Worm (Caenorhabditis elegans) whole organism, L3 larva: ENCODE results near the gene nsph-3.2.

Source experiments
- R02D3.7 ChIP-seq: fragments of 150-350 bp; optimal IDR thresholded peaks from 2 replicates; lab custom pipeline; 2014; ENCODE audit warnings: missing biosample characterization, missing genetic modification characterization
- ZK546.5 ChIP-seq: sonication (generic microtip); optimal IDR thresholded peaks from 2 replicates; lab custom pipeline; 2017; ENCODE audit warnings: missing biosample characterization, missing genetic modification characterization
- aly-2 ChIP-seq: fragments of 150-350 bp; optimal IDR thresholded peaks from 2 replicates; lab custom pipeline; 2014; ENCODE audit warnings: missing biosample characterization, missing genetic modification characterization
- ama-1 ChIP-seq: fragments of 150-350 bp; optimal IDR thresholded peaks from 2 replicates; lab custom pipeline; 2018
- ceh-16 ChIP-seq: sonication (generic microtip); optimal IDR thresholded peaks from 2 replicates; lab custom pipeline; 2017; ENCODE audit warnings: missing biosample characterization, missing genetic modification characterization
- ceh-28 ChIP-seq: fragments of 150-350 bp; optimal IDR thresholded peaks from 2 replicates; lab custom pipeline; 2014; ENCODE audit warnings: missing biosample characterization, missing genetic modification reagents, missing genetic modification characterization
- ceh-82 ChIP-seq: fragments of 150-350 bp; optimal IDR thresholded peaks from 2 replicates; lab custom pipeline; 2014; ENCODE audit warnings: missing biosample characterization, missing genetic modification characterization
- ceh-9 ChIP-seq: sonication (generic microtip); optimal IDR thresholded peaks from 2 replicates; lab custom pipeline; 2018; ENCODE audit warnings: missing biosample characterization, missing genetic modification characterization
- daf-12 ChIP-seq: fragments of 150-350 bp; optimal IDR thresholded peaks from 2 replicates; lab custom pipeline; 2014; ENCODE audit warnings: missing biosample characterization, missing genetic modification reagents, missing genetic modification characterization
- egl-27 ChIP-seq: sonication (generic microtip); optimal IDR thresholded peaks from 4 replicates; lab custom pipeline; 2017; ENCODE audit warnings: missing biosample characterization, missing genetic modification reagents, missing genetic modification characterization
- egl-5 ChIP-seq: fragments of 150-350 bp; optimal IDR thresholded peaks from 2 replicates; lab custom pipeline; 2017; ENCODE audit warnings: missing biosample characterization, missing genetic modification reagents, missing genetic modification characterization, inconsistent platforms
- elt-1 ChIP-seq: fragments of 150-350 bp; optimal IDR thresholded peaks from 2 replicates; lab custom pipeline; 2014; ENCODE audit warnings: missing biosample characterization, missing genetic modification characterization
- elt-2 ChIP-seq: sonication (generic microtip); optimal IDR thresholded peaks from 2 replicates; lab custom pipeline; 2016; ENCODE audit warnings: missing genetic modification reagents, mild to moderate bottlenecking, missing genetic modification characterization, missing compliant biosample characterization
- elt-3 ChIP-seq, 3 experiments: fragments of 150-350 bp in 1 of 3; sonication (generic microtip) in 2 of 3; optimal IDR thresholded peaks; 2 replicates in 2 of 3; 4 replicates in 1 of 3; lab custom pipeline; 2014 to 2017; ENCODE audit warnings: missing biosample characterization in 3 of 3, missing genetic modification characterization in 3 of 3
- eor-1 ChIP-seq, 2 experiments: fragments of 150-350 bp; optimal IDR thresholded peaks; 2 replicates each; lab custom pipeline; 2014 to 2018; ENCODE audit warnings: missing biosample characterization in 2 of 2, missing genetic modification characterization in 2 of 2
- fkh-2 ChIP-seq: fragments of 150-350 bp; optimal IDR thresholded peaks from 2 replicates; lab custom pipeline; 2014; ENCODE audit warnings: missing biosample characterization, missing genetic modification reagents, missing genetic modification characterization
- fos-1 ChIP-seq: fragments of 150-350 bp; optimal IDR thresholded peaks from 2 replicates; lab custom pipeline; 2014; ENCODE audit warnings: missing biosample characterization, missing genetic modification characterization
- hmg-11 ChIP-seq: sonication (generic microtip); optimal IDR thresholded peaks from 2 replicates; lab custom pipeline; 2016; ENCODE audit warnings: missing genetic modification characterization, missing compliant biosample characterization
- jun-1 ChIP-seq: fragments of 150-350 bp; optimal IDR thresholded peaks from 2 replicates; lab custom pipeline; 2014; ENCODE audit warnings: missing biosample characterization, missing genetic modification reagents, missing genetic modification characterization
- lin-15B ChIP-seq: fragments of 150-350 bp; optimal IDR thresholded peaks from 2 replicates; lab custom pipeline; 2014; ENCODE audit warnings: missing biosample characterization, missing genetic modification characterization
- lin-39 ChIP-seq: fragments of 150-350 bp; optimal IDR thresholded peaks from 2 replicates; lab custom pipeline; 2018; ENCODE audit warnings: missing biosample characterization, missing genetic modification reagents, missing genetic modification characterization
- lsy-12 ChIP-seq: sonication (generic microtip); optimal IDR thresholded peaks from 2 replicates; lab custom pipeline; 2016; ENCODE audit warnings: mild to moderate bottlenecking, missing genetic modification characterization, missing compliant biosample characterization
- mdl-1 ChIP-seq: fragments of 150-350 bp; optimal IDR thresholded peaks from 2 replicates; lab custom pipeline; 2014; ENCODE audit warnings: missing biosample characterization, missing genetic modification characterization
- mml-1 ChIP-seq: fragments of 150-350 bp; sonication (generic microtip); optimal IDR thresholded peaks from 3 replicates; lab custom pipeline; 2014; ENCODE audit warnings: missing biosample characterization, missing genetic modification characterization
- nfya-1 ChIP-seq: sonication (generic microtip); optimal IDR thresholded peaks from 2 replicates; lab custom pipeline; 2017; ENCODE audit warnings: missing genetic modification characterization, mild to moderate bottlenecking, missing compliant biosample characterization, antibody characterized with exemption, moderate library complexity; ENCODE audit not compliant: insufficient read depth
- nhr-11 ChIP-seq: fragments of 150-350 bp; optimal IDR thresholded peaks from 2 replicates; lab custom pipeline; 2014; ENCODE audit warnings: missing biosample characterization, missing genetic modification characterization
- nhr-12 ChIP-seq: fragments of 150-350 bp; optimal IDR thresholded peaks from 2 replicates; lab custom pipeline; 2014; ENCODE audit warnings: missing biosample characterization, missing genetic modification characterization
- nhr-237 ChIP-seq: fragments of 150-350 bp; optimal IDR thresholded peaks from 2 replicates; lab custom pipeline; 2014; ENCODE audit warnings: missing biosample characterization, missing genetic modification characterization
- nhr-28 ChIP-seq: fragments of 150-350 bp; optimal IDR thresholded peaks from 2 replicates; lab custom pipeline; 2014; ENCODE audit warnings: missing biosample characterization, missing genetic modification characterization
- nhr-43 ChIP-seq: sonication (generic microtip); optimal IDR thresholded peaks from 2 replicates; lab custom pipeline; 2016; ENCODE audit warnings: mild to moderate bottlenecking, missing genetic modification characterization, missing compliant biosample characterization; ENCODE audit not compliant: poor library complexity, severe bottlenecking
- nhr-67 ChIP-seq: fragments of 150-350 bp; optimal IDR thresholded peaks from 2 replicates; lab custom pipeline; 2014; ENCODE audit warnings: missing biosample characterization, missing genetic modification characterization
- nhr-76 ChIP-seq: fragments of 150-350 bp; sonication (generic microtip); optimal IDR thresholded peaks from 5 replicates; lab custom pipeline; 2014; ENCODE audit warnings: missing biosample characterization, missing genetic modification characterization
- nhr-77 ChIP-seq: fragments of 150-350 bp; optimal IDR thresholded peaks from 2 replicates; lab custom pipeline; 2014; ENCODE audit warnings: missing biosample characterization, missing genetic modification characterization
- pha-4 ChIP-seq: fragments of 150-350 bp; optimal IDR thresholded peaks from 2 replicates; lab custom pipeline; 2014; ENCODE audit warnings: missing biosample characterization, missing genetic modification reagents, missing genetic modification characterization
- pqm-1 ChIP-seq: fragments of 150-350 bp; optimal IDR thresholded peaks from 2 replicates; lab custom pipeline; 2017; ENCODE audit warnings: missing biosample characterization, missing genetic modification characterization, inconsistent platforms
- sea-2 ChIP-seq: fragments of 150-350 bp; sonication (generic microtip); optimal IDR thresholded peaks from 4 replicates; lab custom pipeline; 2014; ENCODE audit warnings: missing biosample characterization, missing genetic modification reagents, missing genetic modification characterization
- skn-1 ChIP-seq: fragments of 150-350 bp; optimal IDR thresholded peaks from 2 replicates; lab custom pipeline; 2014; ENCODE audit warnings: missing biosample characterization, missing genetic modification characterization
- snpc-4 ChIP-seq: fragments of 150-350 bp; optimal IDR thresholded peaks from 2 replicates; lab custom pipeline; 2014; ENCODE audit warnings: missing biosample characterization, missing genetic modification characterization
- tbx-2 ChIP-seq: sonication (generic microtip); optimal IDR thresholded peaks from 2 replicates; lab custom pipeline; 2016; ENCODE audit warnings: mild to moderate bottlenecking, missing genetic modification characterization, missing compliant biosample characterization
- unc-62 ChIP-seq: fragments of 150-350 bp; sonication (generic microtip); optimal IDR thresholded peaks from 4 replicates; lab custom pipeline; 2014; ENCODE audit warnings: missing biosample characterization, missing genetic modification reagents, missing genetic modification characterization
- zag-1 ChIP-seq: fragments of 150-350 bp; optimal IDR thresholded peaks from 2 replicates; lab custom pipeline; 2014; ENCODE audit warnings: missing biosample characterization, missing genetic modification characterization
- ztf-11 ChIP-seq: fragments of 150-350 bp; optimal IDR thresholded peaks from 2 replicates; lab custom pipeline; 2014; ENCODE audit warnings: missing biosample characterization, missing genetic modification characterization
- ztf-4 ChIP-seq: fragments of 150-350 bp; optimal IDR thresholded peaks from 2 replicates; lab custom pipeline; 2014; ENCODE audit warnings: missing biosample characterization, missing genetic modification characterization

The nsph-3.2 gene

DNA sequence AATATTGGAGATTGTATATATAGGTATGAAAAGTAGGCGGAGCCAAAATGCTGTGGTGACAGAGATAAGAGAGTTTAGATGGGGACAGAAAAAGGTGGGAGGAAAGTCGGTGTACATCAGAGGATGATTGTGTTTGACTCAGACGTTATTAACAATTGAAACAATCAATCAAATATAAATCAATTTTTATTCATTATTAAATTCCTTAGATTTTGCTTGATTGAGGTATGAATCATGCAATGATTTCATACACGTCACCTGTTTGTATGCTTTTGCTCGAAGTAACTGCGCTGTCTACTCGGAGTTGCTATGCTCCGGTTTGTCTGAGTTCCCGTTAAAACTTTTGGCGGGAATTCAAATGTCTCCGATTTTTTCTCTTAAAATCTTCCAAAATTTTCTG, 2.5 kb downstream of the nsph-3.2 start, which contains the start of gene C04G2.10:
Gene C04G2.10, plus strand, starts transcription at position 301 of the 400 bp plus-strand sequence.
- TF ChIP-seq unc-62 = no peak
- no peak for TF ChIP-seq fos-1
- no peak for TF ChIP-seq nhr-11 (tag; lab: Kevin White, UChicago)
- no peak for TF ChIP-seq ceh-82
- TF ChIP-seq elt-1 (tag; lab: Kevin White, UChicago) = no peak
- TF ChIP-seq egl-27 (tag; lab: Kevin White, UChicago) = no peak
- no peak for TF ChIP-seq nfya-1 (tag; lab: Kevin White, UChicago)
- TF ChIP-seq sea-2 = no peak
- TF ChIP-seq nhr-76 (tag; lab: Kevin White, UChicago) = no peak
- no peak for TF ChIP-seq mdl-1
- TF ChIP-seq tbx-2 (tag; lab: Kevin White, UChicago) = no peak
- TF ChIP-seq ceh-9 (tag; lab: Kevin White, UChicago) = no peak
- TF ChIP-seq nhr-67 (tag; lab: Kevin White, UChicago) = no peak
- TF ChIP-seq nhr-77 (tag; lab: Kevin White, UChicago) = no peak
- no peak for TF ChIP-seq nhr-12
- no peak for TF ChIP-seq eor-1 (tag; optimal IDR thresholded peaks at IDR 0.05; lab: Kevin White, UChicago)
- TF ChIP-seq pha-4 (tag; lab: Kevin White, UChicago) = no peak
- TF ChIP-seq snpc-4 (tag; lab: Kevin White, UChicago) = no peak
- no peak for TF ChIP-seq nhr-43 (tag; lab: Kevin White, UChicago)
- no peak for TF ChIP-seq hmg-11 (tag; lab: Kevin White, UChicago)

DNA sequence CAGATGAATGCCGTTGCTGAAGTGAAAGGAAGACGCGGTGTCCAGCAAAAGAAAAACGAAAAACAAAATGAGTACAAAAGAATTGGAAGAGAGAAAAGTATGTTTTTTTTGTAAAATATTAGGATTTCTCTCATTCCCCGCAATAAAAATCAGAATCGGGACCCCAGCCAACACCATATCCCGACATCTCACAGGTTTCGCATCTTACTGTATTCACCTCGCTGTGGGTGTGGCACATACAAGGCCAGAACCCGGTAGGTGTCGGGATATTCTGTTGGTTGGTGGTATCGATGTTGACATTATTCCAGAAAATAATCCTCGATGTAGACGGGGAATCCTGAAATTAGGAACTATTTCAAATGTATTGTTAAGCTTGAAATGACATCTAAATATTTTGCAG, 4.1 kb downstream of the nsph-3.2 start:
- no peak for TF ChIP-seq fkh-2
- no peak for TF ChIP-seq egl-5 (tag; lab: Kevin White, UChicago)
- TF ChIP-seq nhr-28 = no peak
- no peak for TF ChIP-seq pha-4 (tag; lab: Kevin White, UChicago)
- TF ChIP-seq jun-1 (tag; lab: Kevin White, UChicago) = no peak
- no peak for TF ChIP-seq pqm-1
- TF ChIP-seq zag-1 (tag; lab: Kevin White, UChicago) = no peak
- no peak for TF ChIP-seq unc-62
- no peak for TF ChIP-seq lsy-12 (tag; lab: Kevin White, UChicago)
- TF ChIP-seq egl-27 (tag; lab: Kevin White, UChicago) = no peak
- no peak for TF ChIP-seq ztf-4 (tag; lab: Kevin White, UChicago)
- TF ChIP-seq elt-3 (tag; optimal IDR thresholded peaks at IDR 0.05; lab: Kevin White, UChicago) = no peak
- TF ChIP-seq daf-12 (tag; lab: Kevin White, UChicago) = no peak

DNA sequence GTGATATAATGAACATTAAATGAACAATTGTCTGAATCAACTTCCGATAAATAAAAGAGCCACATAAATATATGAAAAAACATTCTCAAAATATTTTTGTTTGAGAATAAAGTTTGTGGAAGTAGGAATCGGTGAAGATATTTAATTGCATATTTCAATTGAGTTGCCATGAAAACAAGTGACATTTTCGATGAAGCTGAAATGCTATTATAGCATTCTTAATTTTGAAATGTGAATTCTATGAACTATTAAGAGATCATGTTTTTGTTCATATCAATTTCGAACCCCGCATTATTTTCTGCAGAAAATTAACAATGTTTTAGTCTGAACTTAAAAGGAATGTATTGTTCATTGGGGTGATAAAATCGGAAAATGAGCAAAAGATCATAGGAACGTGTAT, 9.5 kb downstream of the nsph-3.2 start, which contains the start of gene irld-21:
Gene irld-21, minus strand, starts transcription at position 101 of the 400 bp plus-strand sequence.
- no peak for TF ChIP-seq lsy-12 (tag; lab: Kevin White, UChicago)
- TF ChIP-seq pha-4 (tag; lab: Kevin White, UChicago) = no peak
- TF ChIP-seq nfya-1 (tag; lab: Kevin White, UChicago) = no peak
- no peak for TF ChIP-seq elt-2 (tag; lab: Kevin White, UChicago)
- TF ChIP-seq nhr-28 = no peak
- TF ChIP-seq lin-39 (tag; lab: Kevin White, UChicago) = no peak
- TF ChIP-seq aly-2 (tag; lab: Kevin White, UChicago) = no peak
- no peak for TF ChIP-seq egl-27 (tag; lab: Kevin White, UChicago)
- TF ChIP-seq snpc-4 (tag; lab: Kevin White, UChicago) = no peak
- no peak for TF ChIP-seq mdl-1
- TF ChIP-seq nhr-237 = no peak
- TF ChIP-seq sea-2 = no peak
- no peak for TF ChIP-seq tbx-2 (tag; lab: Kevin White, UChicago)
- TF ChIP-seq lin-15B (tag; lab: Kevin White, UChicago) = no peak
- no peak for TF ChIP-seq nhr-67 (tag; lab: Kevin White, UChicago)

DNA sequence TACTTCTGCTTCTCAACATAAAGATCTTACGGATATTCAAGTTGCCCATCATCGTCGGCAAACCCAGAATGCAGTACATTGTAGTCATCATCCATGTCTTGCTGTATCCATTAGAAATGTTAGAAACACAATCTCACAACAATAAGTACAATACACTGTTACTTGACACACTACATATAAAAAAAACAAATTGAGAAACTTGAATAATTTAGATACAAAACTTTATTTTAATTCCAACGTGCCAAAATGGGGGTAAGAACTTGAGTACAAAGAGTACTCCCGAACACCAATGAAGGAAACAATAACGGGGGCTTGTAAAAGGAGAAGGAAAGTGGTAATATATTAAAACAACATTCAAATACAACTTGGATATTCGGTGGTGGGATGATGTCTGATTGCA, 13.9 kb downstream of the nsph-3.2 start, which contains the start of gene ctf-18:
Gene ctf-18, minus strand, starts transcription at position 101 of the 400 bp plus-strand sequence.
- TF ChIP-seq elt-3 (tag; optimal IDR thresholded peaks at IDR 0.05; lab: Kevin White, UChicago) = no peak
- TF ChIP-seq ceh-28 (tag; lab: Kevin White, UChicago) = no peak
- TF ChIP-seq lsy-12 (tag; lab: Kevin White, UChicago) = no peak
- no peak for TF ChIP-seq mdl-1
- TF ChIP-seq egl-27 (tag; lab: Kevin White, UChicago) = no peak
- TF ChIP-seq hmg-11 (tag; lab: Kevin White, UChicago) = no peak
- no peak for TF ChIP-seq elt-1 (tag; lab: Kevin White, UChicago)
- TF ChIP-seq sea-2 = no peak
- TF ChIP-seq skn-1 (tag; lab: Kevin White, UChicago) = no peak
- TF ChIP-seq daf-12 (tag; lab: Kevin White, UChicago) = no peak
- no peak for TF ChIP-seq ama-1 (lab: Kevin White, UChicago)
- no peak for TF ChIP-seq mml-1
- TF ChIP-seq ztf-11 = no peak
- no peak for TF ChIP-seq lin-39 (tag; lab: Kevin White, UChicago)
- TF ChIP-seq eor-1 (tag; optimal IDR thresholded peaks at IDR 0.05; lab: Kevin White, UChicago) = no peak
- no peak for TF ChIP-seq pqm-1
- TF ChIP-seq R02D3.7 = no peak
- no peak for TF ChIP-seq ceh-16 (tag; lab: Kevin White, UChicago)
- no peak for TF ChIP-seq lin-15B (tag; lab: Kevin White, UChicago)
- no peak for TF ChIP-seq ZK546.5 (tag; lab: Kevin White, UChicago)
